ENCODE assay signal across 3 fruit fly cellular contexts in the genomic region with DNA sequence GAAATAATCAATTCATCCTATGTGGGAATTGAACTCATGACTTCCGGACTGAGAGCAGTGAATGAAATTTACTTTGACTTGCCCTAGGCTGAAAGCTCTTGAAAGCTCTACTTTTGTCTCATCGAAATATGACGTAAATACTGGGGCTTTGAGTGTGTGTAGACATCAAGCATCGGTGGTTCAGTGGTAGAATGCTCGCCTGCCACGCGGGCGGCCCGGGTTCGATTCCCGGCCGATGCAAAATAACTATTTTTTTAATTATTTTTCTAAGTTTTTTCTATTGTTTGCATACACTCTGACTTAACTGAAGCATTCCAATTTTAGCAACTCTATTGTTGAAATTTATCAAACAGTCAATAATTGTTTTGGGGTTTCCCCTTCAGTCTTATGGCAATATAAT.
TF ChIP-seq lines count a peak whose summit lies in the region.

No protein-coding gene starts in this region.

- no peak for TF ChIP-seq CTCF in whole organism, embryonic (GFP tag; optimal IDR thresholded peaks at IDR 0.05; lab: Kevin White, UChicago)

TF ChIP-seq in whole organism, embryonic, 481 proteins besides CTCF, POLR2A, EP300 and RAD21 (continues in another document):
- TF ChIP-seq CG7556 (GFP tag; optimal IDR thresholded peaks at IDR 0.05; lab: Kevin White, UChicago), result no peak
- no peak for TF ChIP-seq hkb (optimal IDR thresholded peaks at IDR 0.05; lab: Kevin White, UChicago)
- peak; percentile 32; the same call in 1 of the 2 replicates for TF ChIP-seq hkb (GFP tag; IDR thresholded peaks at IDR 0.05; lab: Robert Waterston, UW)
- no peak for TF ChIP-seq Myb (GFP tag; optimal IDR thresholded peaks at IDR 0.05; lab: Kevin White, UChicago)
- TF ChIP-seq CG13287 (GFP tag; IDR thresholded peaks at IDR 0.05; lab: Robert Waterston, UW; ENCODE audit: partially characterized antibody), result peak; percentile 74
- TF ChIP-seq ci (GFP tag; IDR thresholded peaks at IDR 0.05; lab: Robert Waterston, UW), result peak; percentile 17; the same call in 2 of the 3 replicates
- TF ChIP-seq Dll (GFP tag; IDR thresholded peaks at IDR 0.05; lab: Robert Waterston, UW; ENCODE audit: partially characterized antibody), result peak; percentile 61; the same call in 3 of the 4 replicates
- TF ChIP-seq stc (GFP tag; IDR thresholded peaks at IDR 0.05; lab: Robert Waterston, UW), result peak; percentile 50; the same call in 1 of the 2 replicates
- TF ChIP-seq Dref (GFP tag; IDR thresholded peaks at IDR 0.05; lab: Robert Waterston, UW), result no peak
- TF ChIP-seq Ptx1 (GFP tag; IDR thresholded peaks at IDR 0.05; lab: Robert Waterston, UW), result no peak
- TF ChIP-seq CG11085 (GFP tag; IDR thresholded peaks at IDR 0.05; lab: Robert Waterston, UW), result no peak
- TF ChIP-seq bbx (GFP tag; IDR thresholded peaks at IDR 0.05; lab: Robert Waterston, UW; ENCODE audit: partially characterized antibody), result peak; percentile 79
- TF ChIP-seq scrt (GFP tag; optimal IDR thresholded peaks at IDR 0.05; lab: Kevin White, UChicago), result no peak
- peak; percentile 94 for TF ChIP-seq nerfin-2 (GFP tag; IDR thresholded peaks at IDR 0.05; lab: Robert Waterston, UW; ENCODE audit: partially characterized antibody)
- TF ChIP-seq Lhr (GFP tag; optimal IDR thresholded peaks at IDR 0.05; lab: Kevin White, UChicago), result no peak
- no peak for TF ChIP-seq CG14965 (GFP tag; optimal IDR thresholded peaks at IDR 0.05; lab: Kevin White, UChicago; ENCODE audit: borderline replicate concordance)
- TF ChIP-seq CG14860 (GFP tag; IDR thresholded peaks at IDR 0.05; lab: Robert Waterston, UW; ENCODE audit: partially characterized antibody), result peak; percentile 88
- TF ChIP-seq Rfx (GFP tag; IDR thresholded peaks at IDR 0.05; lab: Robert Waterston, UW), result peak; percentile 18; the same call in 1 of the 2 replicates
- TF ChIP-seq CG7963 (GFP tag; IDR thresholded peaks at IDR 0.05; lab: Robert Waterston, UW; ENCODE audit: partially characterized antibody), result peak; percentile 69; the same call in 2 of the 3 replicates
- peak; percentile 88 for TF ChIP-seq Bgb (GFP tag; IDR thresholded peaks at IDR 0.05; lab: Robert Waterston, UW; ENCODE audit: partially characterized antibody)
- no peak for TF ChIP-seq NfI (GFP tag; optimal IDR thresholded peaks at IDR 0.05; lab: Kevin White, UChicago)
- TF ChIP-seq Opbp (GFP tag; IDR thresholded peaks at IDR 0.05; lab: Robert Waterston, UW; ENCODE audit: partially characterized antibody), result peak; percentile 92
- peak; percentile 70 for TF ChIP-seq CG34224 (GFP tag; IDR thresholded peaks at IDR 0.05; lab: Robert Waterston, UW; ENCODE audit: partially characterized antibody)
- peak; percentile 78 for TF ChIP-seq zen2 (GFP tag; IDR thresholded peaks at IDR 0.05; lab: Robert Waterston, UW; ENCODE audit: partially characterized antibody)
- no peak for TF ChIP-seq sima (GFP tag; optimal IDR thresholded peaks at IDR 0.05; lab: Kevin White, UChicago)

TF ChIP-seq in whole organism, pupa, 21 proteins besides CTCF, POLR2A, EP300 and RAD21:
- TF ChIP-seq EcR (GFP tag; optimal IDR thresholded peaks at IDR 0.05; lab: Kevin White, UChicago) (no peak), Ets98B (GFP tag; IDR thresholded peaks at IDR 0.05; lab: Robert Waterston, UW) (peak; percentile 37; the same call in 1 of the 2 replicates)
TF ChIP-seq in whole organism, pupa: peak in this region for 1.

TF ChIP-seq in whole organism, wandering third instar larva, 38 proteins besides CTCF, POLR2A, EP300 and RAD21:
- TF ChIP-seq Myc (optimal IDR thresholded peaks at IDR 0.05; lab: Kevin White, UChicago) (no peak), woc (GFP tag; optimal IDR thresholded peaks at IDR 0.05; lab: Kevin White, UChicago) (no peak), OdsH (GFP tag; optimal IDR thresholded peaks at IDR 0.05; lab: Kevin White, UChicago) (no peak), Jra (GFP tag; optimal IDR thresholded peaks at IDR 0.05; lab: Kevin White, UChicago) (no peak), fru (GFP tag; optimal IDR thresholded peaks at IDR 0.05; lab: Kevin White, UChicago) (no peak), Rel (GFP tag; optimal IDR thresholded peaks at IDR 0.05; lab: Kevin White, UChicago) (no peak), Rel (tag; optimal IDR thresholded peaks at IDR 0.05; lab: Kevin White, UChicago) (peak; percentile 16), GATAd (GFP tag; optimal IDR thresholded peaks at IDR 0.05; lab: Kevin White, UChicago) (no peak)
